Worm (Caenorhabditis elegans) whole organism, L1 larva: ENCODE measurements around the gene sel-1.

ENCODE experiments used
- C04F5.9 ChIP-seq: sonication (generic microtip); optimal IDR thresholded peaks from 2 replicates; lab custom pipeline; 2016; ENCODE audit warnings: missing genetic modification characterization, missing compliant biosample characterization
- C16A3.4 ChIP-seq: fragments of 150-350 bp; optimal IDR thresholded peaks from 2 replicates; lab custom pipeline; 2014; ENCODE audit warnings: missing biosample characterization, missing genetic modification characterization
- C34B4.2 ChIP-seq: sonication (generic microtip); optimal IDR thresholded peaks from 2 replicates; lab custom pipeline; 2017; ENCODE audit warnings: mild to moderate bottlenecking, missing genetic modification characterization, missing compliant biosample characterization
- F16B12.6 ChIP-seq: fragments of 150-350 bp; optimal IDR thresholded peaks from 2 replicates; lab custom pipeline; 2014; ENCODE audit warnings: missing biosample characterization, missing genetic modification characterization
- Y116A8C.19 ChIP-seq: sonication (generic microtip); optimal IDR thresholded peaks from 2 replicates; lab custom pipeline; 2016; ENCODE audit warnings: missing compliant biosample characterization, missing genetic modification characterization, borderline replicate concordance
- aha-1 ChIP-seq: fragments of 150-350 bp; optimal IDR thresholded peaks from 2 replicates; lab custom pipeline; 2014; ENCODE audit warnings: missing biosample characterization, missing genetic modification characterization
- alr-1 ChIP-seq: fragments of 200-800 bp; sonication (Bioruptor generic); optimal IDR thresholded peaks from 2 replicates; lab custom pipeline; 2018; ENCODE audit warnings: borderline replicate concordance, mild to moderate bottlenecking, missing genetic modification characterization, missing compliant biosample characterization
- blmp-1 ChIP-seq: fragments of 150-350 bp; optimal IDR thresholded peaks from 2 replicates; lab custom pipeline; 2014; ENCODE audit warnings: missing biosample characterization, missing genetic modification characterization
- ceh-63 ChIP-seq: fragments of 200-800 bp; sonication (Bioruptor generic); optimal IDR thresholded peaks from 2 replicates; lab custom pipeline; 2018; ENCODE audit warnings: mild to moderate bottlenecking, missing genetic modification characterization, missing compliant biosample characterization
- ceh-8 ChIP-seq: fragments of 200-800 bp; sonication (Bioruptor generic); optimal IDR thresholded peaks from 2 replicates; lab custom pipeline; 2018; ENCODE audit warnings: mild to moderate bottlenecking, missing genetic modification characterization, moderate library complexity, missing compliant biosample characterization
- ceh-82 ChIP-seq, 3 experiments: fragments of 150-350 bp in 1 of 3; sonication (generic microtip) in 2 of 3; optimal IDR thresholded peaks; 2 replicates each; lab custom pipeline; 2014 to 2017; ENCODE audit warnings: missing biosample characterization in 3 of 3, missing genetic modification characterization in 3 of 3
- ceh-88 ChIP-seq: fragments of 200-800 bp; sonication (Bioruptor generic); IDR thresholded peaks from 2 replicates; pipeline ENCODE4 v1.3.6; 2022; ENCODE audit warnings: missing genetic modification characterization, missing compliant biosample characterization
- ceh-90 ChIP-seq: sonication (generic microtip); optimal IDR thresholded peaks from 2 replicates; lab custom pipeline; 2016; ENCODE audit warnings: missing genetic modification characterization, missing compliant biosample characterization
- efl-1 ChIP-seq, 4 experiments: fragments of 150-350 bp; optimal IDR thresholded peaks in 3 of 4; peaks in 1 of 4; 1 replicate in 1 of 4; 2 replicates in 3 of 4; lab custom pipeline; 2014; ENCODE audit warnings: missing biosample characterization in 2 of 4, missing genetic modification characterization in 2 of 4, missing genetic modification reagents in 2 of 4
- efl-3 ChIP-seq: fragments of 200-800 bp; sonication (Bioruptor generic); optimal IDR thresholded peaks from 2 replicates; lab custom pipeline; 2018; ENCODE audit warnings: mild to moderate bottlenecking, missing genetic modification characterization, missing compliant biosample characterization
- egl-13 ChIP-seq: sonication (generic microtip); optimal IDR thresholded peaks from 2 replicates; lab custom pipeline; 2016; ENCODE audit warnings: missing genotype, missing genetic modification reagents, missing genetic modification characterization, missing compliant biosample characterization
- ets-5 ChIP-seq: fragments of 200-800 bp; sonication (Bioruptor generic); IDR thresholded peaks from 2 replicates; pipeline ENCODE4 v1.3.6; 2022; ENCODE audit warnings: missing genetic modification characterization, missing compliant biosample characterization
- fkh-10 ChIP-seq: sonication (generic microtip); optimal IDR thresholded peaks from 2 replicates; lab custom pipeline; 2017; ENCODE audit warnings: missing biosample characterization, missing genetic modification reagents, missing genetic modification characterization
- fkh-4 ChIP-seq: sonication (generic microtip); optimal IDR thresholded peaks from 2 replicates; lab custom pipeline; 2016; ENCODE audit warnings: missing compliant biosample characterization, missing genetic modification characterization, borderline replicate concordance
- fkh-8 ChIP-seq: sonication (generic microtip); optimal IDR thresholded peaks from 2 replicates; lab custom pipeline; 2016; ENCODE audit warnings: mild to moderate bottlenecking, missing genetic modification characterization, missing compliant biosample characterization
- fos-1 ChIP-seq: fragments of 150-350 bp; optimal IDR thresholded peaks from 2 replicates; lab custom pipeline; 2014; ENCODE audit warnings: missing biosample characterization, missing genetic modification characterization
- hlh-4 ChIP-seq: sonication (generic microtip); optimal IDR thresholded peaks from 2 replicates; lab custom pipeline; 2016; ENCODE audit warnings: mild to moderate bottlenecking, missing genetic modification characterization, missing compliant biosample characterization
- hpl-2 ChIP-seq: fragments of 150-350 bp; optimal IDR thresholded peaks from 2 replicates; lab custom pipeline; 2014; ENCODE audit warnings: missing biosample characterization, missing genetic modification reagents, missing genetic modification characterization
- lin-15B ChIP-seq: fragments of 150-350 bp; sonication (generic microtip); optimal IDR thresholded peaks from 3 replicates; lab custom pipeline; 2014; ENCODE audit warnings: missing biosample characterization, missing genetic modification characterization
- lin-35 ChIP-seq, 2 experiments: fragments of 150-350 bp; optimal IDR thresholded peaks; 2 replicates each; lab custom pipeline; 2014; ENCODE audit warnings: missing biosample characterization in 2 of 2, missing genetic modification characterization in 2 of 2, missing genetic modification reagents in 2 of 2
- lin-39 ChIP-seq: fragments of 150-350 bp; optimal IDR thresholded peaks from 2 replicates; lab custom pipeline; 2014; ENCODE audit warnings: missing biosample characterization, missing genetic modification reagents, missing genetic modification characterization
- mab-9 ChIP-seq: fragments of 200-800 bp; sonication (Bioruptor generic); IDR thresholded peaks from 2 replicates; pipeline ENCODE4 v1.3.6; 2022; ENCODE audit warnings: missing genetic modification reagents, missing genetic modification characterization, missing compliant biosample characterization
- mdl-1 ChIP-seq, 2 experiments: fragments of 150-350 bp; optimal IDR thresholded peaks; 2 replicates each; lab custom pipeline; 2014 to 2017; ENCODE audit warnings: missing biosample characterization in 2 of 2, missing genetic modification characterization in 2 of 2, inconsistent platforms in 1 of 2
- mef-2 ChIP-seq: fragments of 150-350 bp; optimal IDR thresholded peaks from 2 replicates; lab custom pipeline; 2014; ENCODE audit warnings: missing biosample characterization, missing genetic modification characterization
- mep-1 ChIP-seq: fragments of 150-350 bp; optimal IDR thresholded peaks from 2 replicates; lab custom pipeline; 2014; ENCODE audit warnings: missing biosample characterization, missing genetic modification characterization
- nhr-12 ChIP-seq: sonication (generic microtip); optimal IDR thresholded peaks from 2 replicates; lab custom pipeline; 2017; ENCODE audit warnings: missing biosample characterization, missing genetic modification characterization
- nhr-19 ChIP-seq: fragments of 200-800 bp; sonication (Bioruptor generic); conservative IDR thresholded peaks from 2 replicates; pipeline ENCODE4 v1.3.6; 2022; ENCODE audit warnings: missing genetic modification characterization, missing compliant biosample characterization
- nhr-20 ChIP-seq: sonication (generic microtip); optimal IDR thresholded peaks from 2 replicates; lab custom pipeline; 2016; ENCODE audit warnings: mild to moderate bottlenecking, missing genetic modification characterization, missing compliant biosample characterization
- nhr-47 ChIP-seq: sonication (generic microtip); optimal IDR thresholded peaks from 2 replicates; lab custom pipeline; 2016; ENCODE audit warnings: mild to moderate bottlenecking, missing genetic modification characterization, moderate library complexity, missing compliant biosample characterization
- nhr-71 ChIP-seq: sonication (generic microtip); optimal IDR thresholded peaks from 2 replicates; lab custom pipeline; 2016; ENCODE audit warnings: mild to moderate bottlenecking, missing genetic modification characterization, moderate library complexity, missing compliant biosample characterization
- nhr-76 ChIP-seq: sonication (generic microtip); optimal IDR thresholded peaks from 2 replicates; lab custom pipeline; 2017; ENCODE audit warnings: missing biosample characterization, missing genetic modification characterization
- nhr-77 ChIP-seq: fragments of 150-350 bp; optimal IDR thresholded peaks from 2 replicates; lab custom pipeline; 2014; ENCODE audit warnings: missing biosample characterization, missing genetic modification characterization
- nhr-84 ChIP-seq: sonication (generic microtip); optimal IDR thresholded peaks from 2 replicates; lab custom pipeline; 2017; ENCODE audit warnings: missing biosample characterization, missing genetic modification characterization
- nhr-90 ChIP-seq: sonication (generic microtip); optimal IDR thresholded peaks from 2 replicates; lab custom pipeline; 2016; ENCODE audit warnings: mild to moderate bottlenecking, missing genetic modification characterization, missing compliant biosample characterization; ENCODE audit not compliant: poor library complexity
- pax-3 ChIP-seq: fragments of 200-800 bp; sonication (Bioruptor generic); optimal IDR thresholded peaks from 2 replicates; lab custom pipeline; 2018; ENCODE audit warnings: mild to moderate bottlenecking, missing genetic modification characterization, moderate library complexity, missing compliant biosample characterization
- pqm-1 ChIP-seq: sonication (generic microtip); optimal IDR thresholded peaks from 3 replicates; lab custom pipeline; 2017; ENCODE audit warnings: missing biosample characterization, missing genetic modification characterization
- rnt-1 ChIP-seq: sonication (generic microtip); optimal IDR thresholded peaks from 2 replicates; lab custom pipeline; 2016; ENCODE audit warnings: mild to moderate bottlenecking, missing genetic modification characterization, moderate library complexity, missing compliant biosample characterization
- snpc-4 ChIP-seq: fragments of 150-350 bp; optimal IDR thresholded peaks from 2 replicates; lab custom pipeline; 2014; ENCODE audit warnings: missing biosample characterization, missing genetic modification characterization
- sup-37 ChIP-seq: fragments of 200-800 bp; sonication (Bioruptor generic); optimal IDR thresholded peaks from 2 replicates; lab custom pipeline; 2018; ENCODE audit warnings: mild to moderate bottlenecking, missing genetic modification characterization, missing compliant biosample characterization
- swsn-7 ChIP-seq: sonication (generic microtip); optimal IDR thresholded peaks from 2 replicates; lab custom pipeline; 2016; ENCODE audit warnings: missing genetic modification characterization, missing compliant biosample characterization
- unc-130 ChIP-seq: fragments of 150-350 bp; optimal IDR thresholded peaks from 2 replicates; lab custom pipeline; 2017; ENCODE audit warnings: missing biosample characterization, missing genetic modification characterization, inconsistent platforms
- unc-30 ChIP-seq: sonication (generic microtip); optimal IDR thresholded peaks from 2 replicates; lab custom pipeline; 2017; ENCODE audit warnings: missing biosample characterization, missing genetic modification characterization
- unc-62 ChIP-seq: fragments of 150-350 bp; optimal IDR thresholded peaks from 2 replicates; lab custom pipeline; 2014; ENCODE audit warnings: missing biosample characterization, missing genetic modification reagents, missing genetic modification characterization
- unc-98 ChIP-seq: fragments of 200-800 bp; sonication (Bioruptor generic); IDR thresholded peaks from 2 replicates; pipeline ENCODE4 v1.3.6; 2022; ENCODE audit warnings: missing genetic modification characterization, missing compliant biosample characterization
- vab-15 ChIP-seq: sonication (generic microtip); optimal IDR thresholded peaks from 2 replicates; lab custom pipeline; 2017; ENCODE audit warnings: missing genotype, mild to moderate bottlenecking, missing genetic modification characterization, missing compliant biosample characterization
- zag-1 ChIP-seq: fragments of 150-350 bp; optimal IDR thresholded peaks from 2 replicates; lab custom pipeline; 2014; ENCODE audit warnings: missing biosample characterization, missing genetic modification characterization
- zip-4 ChIP-seq: fragments of 200-800 bp; sonication (Bioruptor generic); optimal IDR thresholded peaks from 2 replicates; lab custom pipeline; 2018; ENCODE audit warnings: mild to moderate bottlenecking, missing genetic modification characterization, moderate library complexity, missing compliant biosample characterization
- ztf-11 ChIP-seq, 2 experiments: sonication (generic microtip); optimal IDR thresholded peaks; 2 replicates each; lab custom pipeline; 2016 to 2017; ENCODE audit warnings: missing genetic modification characterization in 2 of 2, missing biosample characterization in 1 of 2, missing compliant biosample characterization in 1 of 2

The sel-1 gene

DNA sequence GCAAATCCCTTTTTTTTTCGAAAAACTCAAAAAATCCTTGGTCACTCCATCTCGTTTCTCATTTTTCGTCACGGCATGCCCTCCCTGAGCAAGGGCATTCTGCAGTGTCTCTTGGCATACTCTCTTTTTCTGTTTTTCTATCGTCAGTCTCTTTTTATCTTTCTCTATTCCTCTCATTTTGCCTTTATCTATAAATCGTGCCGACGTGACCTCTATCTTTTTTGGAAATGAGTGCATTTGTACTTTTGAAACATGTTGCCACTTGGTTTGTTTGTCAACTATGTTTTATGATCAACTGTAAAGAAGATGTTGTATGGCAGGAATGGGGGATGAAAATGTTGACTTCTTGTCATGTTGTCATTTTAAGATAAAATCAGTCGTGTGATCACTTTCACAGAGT, 31.6 kb upstream of the sel-1 start:
- TF ChIP-seq swsn-7 (tag; lab: Kevin White, UChicago) (peak; percentile 39), ceh-63 (GFP tag; lab: Kevin White, UChicago) (no peak), lin-35 (GFP tag; optimal IDR thresholded peaks at IDR 0.05; lab: Kevin White, UChicago) (peak in 1 of 2 experiments; percentile 31), alr-1 (tag; lab: Kevin White, UChicago) (no peak), vab-15 (tag; lab: Kevin White, UChicago) (no peak), ztf-11 (tag; optimal IDR thresholded peaks at IDR 0.05; lab: Kevin White, UChicago) (no peak), zag-1 (tag; lab: Kevin White, UChicago) (no peak), nhr-84 (tag; lab: Kevin White, UChicago) (no peak), ceh-82 (tag; optimal IDR thresholded peaks at IDR 0.05; lab: Kevin White, UChicago) (peak in 1 of 3 experiments; percentile 48), C16A3.4 (tag; lab: Kevin White, UChicago) (no peak), Y116A8C.19 (no peak), fkh-4 (no peak), nhr-47 (tag; lab: Kevin White, UChicago) (peak; percentile 54), unc-98 (GFP tag; lab: Robert Waterston, UW) (no peak), rnt-1 (peak; percentile 36), ceh-90 (tag; lab: Kevin White, UChicago) (no peak), mef-2 (tag; lab: Kevin White, UChicago) (peak; percentile 25), blmp-1 (tag; lab: Kevin White, UChicago) (peak; percentile 9), nhr-90 (tag; lab: Kevin White, UChicago) (no peak), fkh-10 (peak; percentile 6), nhr-76 (tag; lab: Kevin White, UChicago) (no peak), unc-30 (no peak), lin-15B (tag; lab: Kevin White, UChicago) (no peak), unc-62 (no peak), pqm-1 (tag; lab: Kevin White, UChicago) (no peak), mab-9 (no peak), nhr-20 (peak; percentile 69), C04F5.9 (tag; lab: Kevin White, UChicago) (no peak), aha-1 (tag; lab: Kevin White, UChicago) (no peak), pax-3 (no peak), nhr-12 (tag; lab: Kevin White, UChicago) (no peak), hpl-2 (GFP tag; lab: Kevin White, UChicago) (no peak), zip-4 (no peak), fkh-8 (peak; percentile 12), ets-5 (GFP tag; lab: Robert Waterston, UW) (no peak), lin-39 (tag; lab: Kevin White, UChicago) (no peak), C34B4.2 (tag; lab: Kevin White, UChicago) (no peak), ceh-8 (no peak), mep-1 (tag; lab: Kevin White, UChicago) (peak; percentile 72), snpc-4 (tag; lab: Kevin White, UChicago) (no peak), nhr-19 (GFP tag; lab: Robert Waterston, UW) (peak; percentile 43), unc-130 (tag; lab: Kevin White, UChicago) (no peak), sup-37 (GFP tag; lab: Kevin White, UChicago) (no peak), egl-13 (tag; lab: Kevin White, UChicago) (no peak), fos-1 (tag; lab: Kevin White, UChicago) (no peak), nhr-77 (tag; lab: Kevin White, UChicago) (peak; percentile 32), F16B12.6 (tag; lab: Kevin White, UChicago) (no peak), ceh-88 (GFP tag; lab: Robert Waterston, UW) (no peak), nhr-71 (tag; lab: Kevin White, UChicago) (peak; percentile 77), hlh-4 (no peak), efl-1 (optimal IDR thresholded peaks at IDR 0.05; lab: Kevin White, UChicago) (peak; percentile 47 to 60), efl-1 (GFP tag; optimal IDR thresholded peaks at IDR 0.05 in 1 of 2; lab: Kevin White, UChicago) (peak in 1 of 2 experiments; percentile 92), mdl-1 (tag; optimal IDR thresholded peaks at IDR 0.05; lab: Kevin White, UChicago) (no peak), efl-3 (GFP tag; lab: Kevin White, UChicago) (no peak)
